Fruit fly (Drosophila melanogaster): Measurements from ENCODE around the gene CG43965.

The CG43965 gene

DNA sequence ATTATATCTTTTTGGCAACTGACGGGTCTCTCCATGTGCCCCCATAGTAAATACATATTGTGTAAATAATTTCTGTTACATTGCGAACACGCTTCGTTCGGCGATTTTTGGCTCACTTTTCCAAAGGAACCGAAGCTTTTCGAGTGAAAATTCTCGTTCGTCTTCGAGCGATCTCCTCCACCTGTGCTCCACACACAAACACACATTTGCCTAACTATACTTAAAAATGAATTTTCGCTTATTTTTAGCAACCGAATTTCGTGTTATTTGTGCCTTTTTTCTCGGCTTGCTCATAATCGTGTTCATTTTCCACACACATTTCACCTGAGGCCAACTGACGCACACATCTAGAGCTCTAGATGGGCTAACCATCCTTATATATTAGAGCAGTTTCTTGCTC lies 20.9 kb upstream of the CG43965 start:
- no peak for TF ChIP-seq Mad (GFP tag; optimal IDR thresholded peaks at IDR 0.05)
- peak; percentile 62 for TF ChIP-seq Deaf1 (tag; optimal IDR thresholded peaks at IDR 0.05)
- TF ChIP-seq gt (GFP tag; IDR thresholded peaks at IDR 0.05): no peak
- TF ChIP-seq CkIIα-i1 (GFP tag; IDR thresholded peaks at IDR 0.05): no peak
- no peak for TF ChIP-seq CG6272 (GFP tag; IDR thresholded peaks at IDR 0.05)
- peak; percentile 80 for TF ChIP-seq z (GFP tag; IDR thresholded peaks at IDR 0.05)
- peak; percentile 13 for TF ChIP-seq Med (GFP tag)
- no peak for TF ChIP-seq CG9437 (GFP tag; optimal IDR thresholded peaks at IDR 0.05)
- TF ChIP-seq salm (tag; optimal IDR thresholded peaks at IDR 0.05): no peak
- TF ChIP-seq chn (GFP tag; optimal IDR thresholded peaks at IDR 0.05): no peak
- no peak for TF ChIP-seq vvl (GFP tag; IDR thresholded peaks at IDR 0.05)
- no peak for TF ChIP-seq twi (tag; optimal IDR thresholded peaks at IDR 0.05)
- TF ChIP-seq CG10147 (GFP tag; optimal IDR thresholded peaks at IDR 0.05): no peak
- no peak for TF ChIP-seq CG18599 (GFP tag; optimal IDR thresholded peaks at IDR 0.05)

- TF ChIP-seq CG10543 (GFP tag; optimal IDR thresholded peaks at IDR 0.05): peak; percentile 58
- TF ChIP-seq exex (tag; optimal IDR thresholded peaks at IDR 0.05): no peak
- no peak for TF ChIP-seq Usf (GFP tag; optimal IDR thresholded peaks at IDR 0.05)
- peak; percentile 97 for TF ChIP-seq Deaf1 (tag; optimal IDR thresholded peaks at IDR 0.05)
- no peak for TF ChIP-seq stc (GFP tag; IDR thresholded peaks at IDR 0.05)
- TF ChIP-seq wek (GFP tag; optimal IDR thresholded peaks at IDR 0.05): no peak
- TF ChIP-seq z (GFP tag; IDR thresholded peaks at IDR 0.05): peak; percentile 95
- 0 out of 4 replicates have a peak, but pooled peaks have one; percentile 40 for TF ChIP-seq chinmo (GFP tag; IDR thresholded peaks at IDR 0.05; ENCODE audit: partially characterized antibody)
- TF ChIP-seq crol (GFP tag; IDR thresholded peaks at IDR 0.05): no peak
- no peak for TF ChIP-seq CG10959 (GFP tag; IDR thresholded peaks at IDR 0.05)
- TF ChIP-seq Lhr (GFP tag; optimal IDR thresholded peaks at IDR 0.05): no peak
- no peak for TF ChIP-seq ac (GFP tag; optimal IDR thresholded peaks at IDR 0.05)
- TF ChIP-seq ems (GFP tag; optimal IDR thresholded peaks at IDR 0.05): no peak
- TF ChIP-seq pum (GFP tag; optimal IDR thresholded peaks at IDR 0.05): no peak
These were observed 19.6 kb upstream of the CG43965 start, which contains the start of gene Prm for dm6 chr3L:8745210-8745609. Gene Prm (minus strand): TSS chr3L:8745310.

DNA sequence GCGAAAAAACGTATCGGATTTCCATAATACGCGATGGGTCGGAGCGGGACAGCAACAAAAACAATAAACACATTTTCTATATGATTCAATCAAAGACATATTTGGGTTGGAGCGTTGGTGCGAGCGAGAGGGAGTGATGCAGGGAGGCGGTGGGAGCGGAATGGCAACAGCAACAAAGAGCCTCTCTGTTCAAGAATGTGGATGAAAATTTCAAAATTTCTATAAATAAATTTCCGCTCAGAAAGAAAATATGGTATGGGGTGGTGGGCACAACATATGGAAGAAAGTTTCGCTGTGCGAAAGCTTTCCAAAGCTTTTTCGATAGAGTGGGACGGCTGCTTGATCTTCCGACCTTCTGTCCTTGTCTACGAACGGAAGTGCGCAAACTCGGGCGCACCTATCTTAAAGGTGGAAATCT lies 15.5 kb upstream of the CG43965 start:
- TF ChIP-seq CG18262 (tag; optimal IDR thresholded peaks at IDR 0.05): no peak
- TF ChIP-seq fd96Cb (tag; optimal IDR thresholded peaks at IDR 0.05): no peak
- no peak for TF ChIP-seq tgo (GFP tag; IDR thresholded peaks at IDR 0.05)
- no peak for TF ChIP-seq Nf-YB (GFP tag; optimal IDR thresholded peaks at IDR 0.05)
- TF ChIP-seq oc (tag; optimal IDR thresholded peaks at IDR 0.05): no peak
- TF ChIP-seq Sin3A (optimal IDR thresholded peaks at IDR 0.05): no peak
- peak; percentile 22; the same call in 1 of the 2 replicates for TF ChIP-seq MBD-R2 (GFP tag; IDR thresholded peaks at IDR 0.05)
- TF ChIP-seq kni (GFP tag; optimal IDR thresholded peaks at IDR 0.05): no peak
- no peak for TF ChIP-seq esg (GFP tag; conservative IDR thresholded peaks at IDR 0.05)
- TF ChIP-seq kay (GFP tag; optimal IDR thresholded peaks at IDR 0.05): no peak
- TF ChIP-seq so (GFP tag; IDR thresholded peaks at IDR 0.05): peak; percentile 93
- no peak for TF ChIP-seq wor (GFP tag; IDR thresholded peaks at IDR 0.05)
- TF ChIP-seq Dip2 (GFP tag; IDR thresholded peaks at IDR 0.05): no peak
- no peak for TF ChIP-seq CG15479 (GFP tag; optimal IDR thresholded peaks at IDR 0.05)
- TF ChIP-seq nom (GFP tag; optimal IDR thresholded peaks at IDR 0.05): no peak
- TF ChIP-seq Bgb (GFP tag; IDR thresholded peaks at IDR 0.05; ENCODE audit: partially characterized antibody): no peak
- TF ChIP-seq CG17568 (GFP tag; optimal IDR thresholded peaks at IDR 0.05): no peak
- no peak for TF ChIP-seq row (GFP tag; IDR thresholded peaks at IDR 0.05)
- no peak for TF ChIP-seq maf-S (GFP tag; optimal IDR thresholded peaks at IDR 0.05)
- no peak for TF ChIP-seq tll (GFP tag; optimal IDR thresholded peaks at IDR 0.05)
- TF ChIP-seq toy (GFP tag; IDR thresholded peaks at IDR 0.05): no peak
- 0 out of 3 replicates have a peak, but pooled peaks have one; percentile 7 for TF ChIP-seq dysf (GFP tag; IDR thresholded peaks at IDR 0.05)
- TF ChIP-seq CHES-1-like (GFP tag; optimal IDR thresholded peaks at IDR 0.05): no peak
- no peak for TF ChIP-seq CG8290 (GFP tag; optimal IDR thresholded peaks at IDR 0.05)
- TF ChIP-seq CG8290 (tag; optimal IDR thresholded peaks at IDR 0.05): peak in 1 of 2 experiments; percentile 41
